Comparison of ENCODE assay signal across 2 worm cellular contexts in genomic region chrIV:11882534-11882933, ce11.
A peak's percentile ranks its signal among the peaks of the same experiment; 100 is the strongest.
TF ChIP-seq lines count a peak whose summit lies in the region.

No protein-coding gene starts in this region.

TF ChIP-seq in whole organism, L2 larva, 48 proteins besides CTCF, POLR2A, EP300 and RAD21:
- TF ChIP-seq snpc-4 (tag; optimal IDR thresholded peaks at IDR 0.05; lab: Kevin White, UChicago) (no peak), Y55F3AM.14 (GFP tag; optimal IDR thresholded peaks at IDR 0.05; lab: Kevin White, UChicago) (no peak), elt-1 (tag; optimal IDR thresholded peaks at IDR 0.05; lab: Kevin White, UChicago) (peak; percentile 67), nhr-21 (tag; optimal IDR thresholded peaks at IDR 0.05; lab: Kevin White, UChicago) (no peak), ceh-16 (tag; optimal IDR thresholded peaks at IDR 0.05; lab: Kevin White, UChicago) (peak; percentile 73), egl-27 (tag; optimal IDR thresholded peaks at IDR 0.05; lab: Kevin White, UChicago) (no peak), dmd-4 (tag; optimal IDR thresholded peaks at IDR 0.05; lab: Kevin White, UChicago) (no peak), nhr-129 (tag; optimal IDR thresholded peaks at IDR 0.05; lab: Kevin White, UChicago) (no peak), ceh-82 (tag; optimal IDR thresholded peaks at IDR 0.05; lab: Kevin White, UChicago) (no peak), ama-1 (optimal IDR thresholded peaks at IDR 0.05; lab: Kevin White, UChicago) (no peak), unc-39 (tag; optimal IDR thresholded peaks at IDR 0.05; lab: Kevin White, UChicago) (no peak), skn-1 (tag; optimal IDR thresholded peaks at IDR 0.05; lab: Kevin White, UChicago) (no peak), sma-9 (GFP tag; optimal IDR thresholded peaks at IDR 0.05; lab: Kevin White, UChicago) (peak; percentile 58), sma-9 (tag; optimal IDR thresholded peaks at IDR 0.05; lab: Kevin White, UChicago) (no peak)

TF ChIP-seq in whole organism, L3 larva, 47 proteins besides CTCF, POLR2A, EP300 and RAD21:
- TF ChIP-seq nhr-23 (tag; optimal IDR thresholded peaks at IDR 0.05; lab: Kevin White, UChicago): peak; percentile 71
- TF ChIP-seq elt-1 (tag; optimal IDR thresholded peaks at IDR 0.05; lab: Kevin White, UChicago): peak; percentile 77
- no peak for TF ChIP-seq nhr-11 (tag; optimal IDR thresholded peaks at IDR 0.05; lab: Kevin White, UChicago)

Comparison
In these comparisons a context has a peak if more than half of its experiments do, and no peak if none do; other contexts are left out.
1. Of the 25 proteins assayed by ChIP-seq in both whole organism, L2 larva and whole organism, L3 larva: peak only in whole organism, L2 larva: ceh-16; only in whole organism, L3 larva: nhr-23; in both: elt-1; in neither: 22.